Worm (Caenorhabditis elegans): ENCODE results near the gene F21A3.4.

F21A3.4 gene

ce11 chrV:15499099-15499498, 37.3 kb upstream of the F21A3.4 start:
- TF ChIP-seq tlp-1 (tag; optimal IDR thresholded peaks at IDR 0.05) (no peak), zag-1 (tag; optimal IDR thresholded peaks at IDR 0.05) (no peak), C34B4.2 (tag; optimal IDR thresholded peaks at IDR 0.05) (no peak), elt-2 (tag; optimal IDR thresholded peaks at IDR 0.05) (peak; percentile 7), nhr-28 (tag; optimal IDR thresholded peaks at IDR 0.05) (no peak), ceh-88 (GFP tag; IDR thresholded peaks at IDR 0.05) (no peak), efl-1 (optimal IDR thresholded peaks at IDR 0.05) (peak in 1 of 2 experiments; percentile 11), efl-1 (GFP tag; optimal IDR thresholded peaks at IDR 0.05 in 1 of 2) (peak in 1 of 2 experiments; percentile 77), lin-14 (GFP tag; optimal IDR thresholded peaks at IDR 0.05) (peak; percentile 2), nhr-71 (tag; optimal IDR thresholded peaks at IDR 0.05) (no peak), unc-30 (tag; optimal IDR thresholded peaks at IDR 0.05) (no peak), lsy-2 (tag; optimal IDR thresholded peaks at IDR 0.05) (no peak), alr-1 (tag; optimal IDR thresholded peaks at IDR 0.05; ENCODE audit: borderline replicate concordance) (no peak), fkh-8 (tag; optimal IDR thresholded peaks at IDR 0.05) (no peak)

ce11 chrV:15503603-15504002, 32.8 kb upstream of the F21A3.4 start:
- TF ChIP-seq efl-1 (optimal IDR thresholded peaks at IDR 0.05) = no peak
- TF ChIP-seq efl-1 (GFP tag; optimal IDR thresholded peaks at IDR 0.05 in 1 of 2) = peak in 1 of 2 experiments; percentile 79
- no peak for TF ChIP-seq C16A3.4 (tag; optimal IDR thresholded peaks at IDR 0.05)
- no peak for TF ChIP-seq ama-1 (optimal IDR thresholded peaks at IDR 0.05)
- TF ChIP-seq nhr-12 (tag; optimal IDR thresholded peaks at IDR 0.05) = no peak
- no peak for TF ChIP-seq fkh-10 (GFP tag; optimal IDR thresholded peaks at IDR 0.05)

- TF ChIP-seq fkh-8 (tag; optimal IDR thresholded peaks at IDR 0.05) (no peak), snpc-4 (tag; optimal IDR thresholded peaks at IDR 0.05) (no peak), nhr-85 (tag) (peak; percentile 54), isw-1 (GFP tag; IDR thresholded peaks at IDR 0.05) (no peak), hlh-4 (tag; optimal IDR thresholded peaks at IDR 0.05) (no peak), ceh-90 (tag; optimal IDR thresholded peaks at IDR 0.05) (no peak), lin-15B (tag; optimal IDR thresholded peaks at IDR 0.05) (no peak), zag-1 (tag; optimal IDR thresholded peaks at IDR 0.05) (no peak), efl-3 (GFP tag; optimal IDR thresholded peaks at IDR 0.05) (no peak), efl-1 (optimal IDR thresholded peaks at IDR 0.05) (peak in 1 of 2 experiments; percentile 46), efl-1 (GFP tag; optimal IDR thresholded peaks at IDR 0.05 in 1 of 2) (peak; percentile 29 to 93), unc-130 (tag; optimal IDR thresholded peaks at IDR 0.05) (no peak), nhr-20 (tag; optimal IDR thresholded peaks at IDR 0.05) (peak; percentile 55), ceh-88 (GFP tag; IDR thresholded peaks at IDR 0.05) (no peak), ces-1 (GFP tag; optimal IDR thresholded peaks at IDR 0.05) (no peak), jun-1 (tag; optimal IDR thresholded peaks at IDR 0.05) (peak; percentile 0), swsn-7 (tag; optimal IDR thresholded peaks at IDR 0.05) (peak; percentile 47), ceh-8 (GFP tag; optimal IDR thresholded peaks at IDR 0.05) (no peak), mdl-1 (tag; optimal IDR thresholded peaks at IDR 0.05) (peak in 1 of 2 experiments; percentile 33), xbp-1 (tag; optimal IDR thresholded peaks at IDR 0.05) (peak; percentile 1), zip-4 (GFP tag; optimal IDR thresholded peaks at IDR 0.05) (no peak), nhr-76 (tag; optimal IDR thresholded peaks at IDR 0.05) (no peak), unc-86 (tag; optimal IDR thresholded peaks at IDR 0.05) (no peak), Y116A8C.19 (tag; optimal IDR thresholded peaks at IDR 0.05; ENCODE audit: borderline replicate concordance) (no peak), dsc-1 (tag; optimal IDR thresholded peaks at IDR 0.05) (no peak), lin-14 (GFP tag; optimal IDR thresholded peaks at IDR 0.05) (no peak), lsy-2 (tag; optimal IDR thresholded peaks at IDR 0.05) (no peak), nhr-237 (tag; optimal IDR thresholded peaks at IDR 0.05) (no peak), mef-2 (tag; optimal IDR thresholded peaks at IDR 0.05) (no peak), ceh-63 (GFP tag; optimal IDR thresholded peaks at IDR 0.05) (no peak), tlp-1 (tag; optimal IDR thresholded peaks at IDR 0.05) (no peak), fkh-10 (GFP tag; optimal IDR thresholded peaks at IDR 0.05) (no peak), nhr-12 (tag; optimal IDR thresholded peaks at IDR 0.05) (no peak), hpl-2 (GFP tag; optimal IDR thresholded peaks at IDR 0.05) (no peak), rnt-1 (tag; optimal IDR thresholded peaks at IDR 0.05) (peak; percentile 73), ets-5 (GFP tag; IDR thresholded peaks at IDR 0.05) (no peak), nhr-47 (tag; optimal IDR thresholded peaks at IDR 0.05) (peak; percentile 54), pqm-1 (tag; optimal IDR thresholded peaks at IDR 0.05) (no peak), nhr-84 (tag; optimal IDR thresholded peaks at IDR 0.05) (no peak), snu-23 (GFP tag; optimal IDR thresholded peaks at IDR 0.05) (peak; percentile 51), dpl-1 (GFP tag; optimal IDR thresholded peaks at IDR 0.05) (peak in 1 of 3 experiments; percentile 26), ama-1 (optimal IDR thresholded peaks at IDR 0.05) (no peak)
Observed at ce11 chrV:15505068-15505467, 31.4 kb upstream of the F21A3.4 start.
